Worm (Caenorhabditis elegans): ENCODE data around the gene F18C5.9.

DNA sequence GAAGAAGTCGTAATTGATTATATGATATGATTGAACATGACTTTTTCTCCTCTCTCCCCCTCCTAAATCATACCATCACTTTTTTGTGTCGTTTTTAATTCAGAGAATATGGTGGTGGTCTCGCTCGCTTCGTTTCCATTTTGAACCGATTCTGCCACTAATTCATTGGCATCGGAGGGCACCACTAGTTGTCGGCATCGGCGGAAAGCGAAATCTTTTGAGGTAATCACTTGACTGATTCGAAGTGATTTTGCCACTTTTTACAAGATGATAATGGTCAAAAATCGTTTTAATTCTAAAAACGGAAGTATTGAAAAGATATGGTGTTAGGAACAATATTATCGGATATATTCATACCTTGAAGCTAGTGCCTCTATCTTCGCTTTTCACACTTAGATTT lies 49.8 kb downstream of the F18C5.9 start, which contains the start of gene klf-3:
- TF ChIP-seq klf-2 (GFP tag; conservative IDR thresholded peaks at IDR 0.05) (no peak), flt-1 (GFP tag; IDR thresholded peaks at IDR 0.05) (no peak), cog-1 (tag; optimal IDR thresholded peaks at IDR 0.05) (no peak), tab-1 (GFP tag; IDR thresholded peaks at IDR 0.05) (no peak), med-1 (GFP tag; optimal IDR thresholded peaks at IDR 0.05; ENCODE audit: insufficient read depth) (no peak), ztf-29 (GFP tag; IDR thresholded peaks at IDR 0.05) (no peak), ref-1 (GFP tag; conservative IDR thresholded peaks at IDR 0.05) (no peak), ztf-23 (GFP tag; IDR thresholded peaks at IDR 0.05) (no peak)

All from whole organism, midembryonic.